Worm (Caenorhabditis elegans) whole organism, late embryonic: ENCODE measurements around the gene bath-24.

Experiments used
- ceh-19 ChIP-seq: fragments of 200-800 bp; sonication (Bioruptor generic); optimal IDR thresholded peaks from 2 replicates; lab custom pipeline; 2018; ENCODE audit warnings: mild to moderate bottlenecking, missing genetic modification characterization, missing compliant biosample characterization
- ref-2 ChIP-seq: sonication (generic microtip); optimal IDR thresholded peaks from 2 replicates; lab custom pipeline; 2016; ENCODE audit warnings: missing genetic modification characterization, missing compliant biosample characterization

ce11 chrII:2076467-2076866 lies 31.1 kb upstream of the bath-24 start:
- TF ChIP-seq ref-2, result no peak
- TF ChIP-seq ceh-19 (GFP tag; lab: Kevin White, UChicago), result no peak
